Fruit fly (Drosophila melanogaster): ENCODE data around the gene CG7668.

CG7668 gene

DNA sequence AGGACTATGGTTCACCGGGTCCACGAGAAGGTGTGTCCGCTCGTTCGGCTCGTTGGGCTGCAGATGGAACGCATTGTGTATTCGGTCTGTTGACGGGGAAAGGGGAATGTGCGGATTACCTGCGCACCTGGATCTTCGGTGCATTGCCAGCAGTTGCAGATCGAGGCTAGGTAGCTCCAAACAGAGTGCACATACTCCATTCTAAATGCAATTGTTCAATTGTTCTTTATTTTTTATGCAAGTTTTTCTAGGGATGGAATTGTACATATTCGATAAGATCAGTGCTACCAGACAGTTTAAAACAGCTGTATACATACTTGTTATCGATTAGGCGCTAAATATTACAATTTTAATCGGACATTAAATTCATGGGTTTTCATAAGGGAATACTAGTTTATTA, 26.2 kb downstream of the CG7668 start, which contains the start of gene Lamtor1 (continued):
- TF ChIP-seq CG9215 (GFP tag; IDR thresholded peaks at IDR 0.05) (no peak), CG32772 (GFP tag; IDR thresholded peaks at IDR 0.05) (no peak), CG7745 (tag; optimal IDR thresholded peaks at IDR 0.05) (no peak), gsb-n (tag; optimal IDR thresholded peaks at IDR 0.05) (no peak), CG12104 (GFP tag; optimal IDR thresholded peaks at IDR 0.05) (no peak), Bdp1 (GFP tag; optimal IDR thresholded peaks at IDR 0.05) (no peak), Eip74EF (GFP tag; optimal IDR thresholded peaks at IDR 0.05) (no peak), CG7372 (GFP tag; IDR thresholded peaks at IDR 0.05) (no peak), dmrt99B (tag; optimal IDR thresholded peaks at IDR 0.05) (no peak), pho (GFP tag; optimal IDR thresholded peaks at IDR 0.05) (no peak), CG17186 (GFP tag; optimal IDR thresholded peaks at IDR 0.05) (no peak), otp (GFP tag; IDR thresholded peaks at IDR 0.05) (no peak), CG7786 (GFP tag; optimal IDR thresholded peaks at IDR 0.05) (no peak), gsb (GFP tag; IDR thresholded peaks at IDR 0.05) (no peak), CG4424 (GFP tag; optimal IDR thresholded peaks at IDR 0.05) (no peak), ab (GFP tag; optimal IDR thresholded peaks at IDR 0.05) (no peak), CG16813 (GFP tag; IDR thresholded peaks at IDR 0.05; ENCODE audit: partially characterized antibody) (peak; percentile 40; the same call in 1 of the 3 replicates), ATbp (GFP tag; optimal IDR thresholded peaks at IDR 0.05) (no peak), CG12942 (GFP tag; optimal IDR thresholded peaks at IDR 0.05) (no peak), CG7556 (GFP tag; optimal IDR thresholded peaks at IDR 0.05) (no peak), Med (GFP tag) (no peak), Meics (GFP tag; optimal IDR thresholded peaks at IDR 0.05) (no peak), CG5245 (GFP tag; optimal IDR thresholded peaks at IDR 0.05) (no peak), sima (GFP tag; optimal IDR thresholded peaks at IDR 0.05) (no peak), CG11093 (GFP tag; IDR thresholded peaks at IDR 0.05) (no peak), CG17802 (tag; optimal IDR thresholded peaks at IDR 0.05) (no peak), NK7.1 (GFP tag; optimal IDR thresholded peaks at IDR 0.05) (no peak), BEAF-32 (GFP tag; optimal IDR thresholded peaks at IDR 0.05) (peak; percentile 38), MBD-R2 (GFP tag; IDR thresholded peaks at IDR 0.05) (peak; percentile 71), pzg (GFP tag; optimal IDR thresholded peaks at IDR 0.05) (peak; percentile 64), sc (optimal IDR thresholded peaks at IDR 0.05) (no peak), sc (GFP tag; optimal IDR thresholded peaks at IDR 0.05) (no peak), CG30020 (tag; optimal IDR thresholded peaks at IDR 0.05) (no peak), sna (GFP tag; IDR thresholded peaks at IDR 0.05; ENCODE audit: partially characterized antibody) (peak; percentile 26; the same call in 1 of the 2 replicates), scrt (GFP tag; optimal IDR thresholded peaks at IDR 0.05) (no peak), CG6689 (GFP tag; IDR thresholded peaks at IDR 0.05) (no peak), CG10274 (GFP tag; optimal IDR thresholded peaks at IDR 0.05) (no peak), hbn (GFP tag; IDR thresholded peaks at IDR 0.05; ENCODE audit: partially characterized antibody) (peak; percentile 33; the same call in 1 of the 2 replicates), CG11560 (tag; IDR thresholded peaks at IDR 0.05) (peak; percentile 99), MESR4 (GFP tag; optimal IDR thresholded peaks at IDR 0.05) (peak; percentile 94), Oaz (GFP tag; IDR thresholded peaks at IDR 0.05) (no peak), Hand (GFP tag; optimal IDR thresholded peaks at IDR 0.05) (no peak), cas (GFP tag; IDR thresholded peaks at IDR 0.05) (no peak), grau (tag; optimal IDR thresholded peaks at IDR 0.05) (no peak), CG15696 (tag; optimal IDR thresholded peaks at IDR 0.05) (no peak)
